Worm (Caenorhabditis elegans) whole organism, L2 larva: ENCODE results near the gene sri-51.

ENCODE experiments used
- lin-13 ChIP-seq: fragments of 150-350 bp; optimal IDR thresholded peaks from 2 replicates; lab custom pipeline; 2014; ENCODE audit warnings: missing biosample characterization, missing genetic modification reagents, missing genetic modification characterization
- lsy-2 ChIP-seq, 2 experiments: fragments of 150-350 bp in 1 of 2; sonication (generic microtip) in 1 of 2; optimal IDR thresholded peaks; 2 replicates each; lab custom pipeline; 2014 to 2017; ENCODE audit warnings: missing biosample characterization in 2 of 2, missing genetic modification characterization in 2 of 2
- nhr-237 ChIP-seq: fragments of 150-350 bp; optimal IDR thresholded peaks from 2 replicates; lab custom pipeline; 2014; ENCODE audit warnings: missing biosample characterization, missing genetic modification characterization
- sma-9 ChIP-seq, 2 experiments: fragments of 150-350 bp in 1 of 2; sonication (generic microtip) in 1 of 2; optimal IDR thresholded peaks; 2 replicates each; lab custom pipeline; 2014 to 2016; ENCODE audit warnings: missing genetic modification characterization in 2 of 2, mild to moderate bottlenecking in 1 of 2, missing biosample characterization in 1 of 2, missing compliant biosample characterization in 1 of 2, missing genetic modification reagents in 1 of 2, moderate library complexity in 1 of 2

DNA sequence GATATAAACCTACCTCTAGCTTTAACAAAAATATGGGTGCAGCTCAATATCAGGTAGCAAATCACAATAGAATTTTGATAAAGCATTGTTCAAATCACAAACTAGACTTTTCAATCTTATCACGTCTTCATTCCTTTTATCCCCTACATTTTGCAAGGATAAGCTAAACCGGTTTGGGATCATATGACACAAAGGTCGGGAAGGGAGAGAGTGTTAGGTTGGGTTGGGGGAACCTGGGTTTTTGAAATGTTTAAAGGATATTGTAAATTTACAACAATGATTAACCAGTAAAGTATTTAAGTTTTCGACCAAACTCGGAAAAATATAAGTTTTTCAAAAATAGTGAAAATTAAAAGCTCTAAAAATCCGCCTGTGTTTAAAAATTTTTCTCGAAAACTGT, 45.2 kb upstream of the sri-51 start, which contains the start of gene C17F4.12:
- TF ChIP-seq lsy-2 (tag; optimal IDR thresholded peaks at IDR 0.05; lab: Kevin White, UChicago) (no peak), nhr-237 (tag; lab: Kevin White, UChicago) (no peak), sma-9 (GFP tag; optimal IDR thresholded peaks at IDR 0.05; lab: Kevin White, UChicago) (no peak), sma-9 (tag; optimal IDR thresholded peaks at IDR 0.05; lab: Kevin White, UChicago) (no peak), lin-13 (GFP tag; lab: Kevin White, UChicago) (no peak)
